Worm (Caenorhabditis elegans) whole organism, late embryonic: Measurements from ENCODE around the gene nhr-13.

Source experiments
- C38D4.7 ChIP-seq: fragments of 200-800 bp; sonication (Bioruptor generic); optimal IDR thresholded peaks from 2 replicates; lab custom pipeline; 2018; ENCODE audit warnings: mild to moderate bottlenecking, missing genetic modification characterization, moderate library complexity, missing compliant biosample characterization
- F13H6.1 ChIP-seq: sonication (generic microtip); optimal IDR thresholded peaks from 2 replicates; lab custom pipeline; 2016; ENCODE audit warnings: missing genetic modification characterization, missing compliant biosample characterization
- ceh-30 ChIP-seq: fragments of 150-350 bp; optimal IDR thresholded peaks from 2 replicates; lab custom pipeline; 2014; ENCODE audit warnings: missing biosample characterization, missing genetic modification characterization
- dve-1 ChIP-seq: sonication (generic microtip); optimal IDR thresholded peaks from 2 replicates; lab custom pipeline; 2017; ENCODE audit warnings: antibody characterized with exemption, mild to moderate bottlenecking, missing genetic modification characterization, missing compliant biosample characterization
- fkh-10 ChIP-seq: fragments of 150-350 bp; optimal IDR thresholded peaks from 2 replicates; lab custom pipeline; 2014; ENCODE audit warnings: missing biosample characterization, missing genetic modification reagents, missing genetic modification characterization
- hlh-15 ChIP-seq: sonication (generic microtip); optimal IDR thresholded peaks from 2 replicates; lab custom pipeline; 2016; ENCODE audit warnings: missing genetic modification characterization, missing compliant biosample characterization
- nhr-11 ChIP-seq: fragments of 150-350 bp; optimal IDR thresholded peaks from 2 replicates; lab custom pipeline; 2014; ENCODE audit warnings: missing biosample characterization, missing genetic modification characterization
- pqm-1 ChIP-seq: sonication (generic microtip); optimal IDR thresholded peaks from 2 replicates; lab custom pipeline; 2016; ENCODE audit warnings: missing genetic modification characterization, missing compliant biosample characterization
- ref-2 ChIP-seq: sonication (generic microtip); optimal IDR thresholded peaks from 2 replicates; lab custom pipeline; 2016; ENCODE audit warnings: missing genetic modification characterization, missing compliant biosample characterization
- sox-2 ChIP-seq: fragments of 200-800 bp; sonication (Bioruptor generic); IDR thresholded peaks from 2 replicates; pipeline ENCODE4 v1.3.6; 2022; ENCODE audit warnings: missing genetic modification reagents, missing genetic modification characterization, missing compliant biosample characterization
- ttx-3 ChIP-seq: sonication (generic microtip); optimal IDR thresholded peaks from 2 replicates; lab custom pipeline; 2016; ENCODE audit warnings: missing genetic modification reagents, missing genetic modification characterization, missing compliant biosample characterization
- unc-86 ChIP-seq: sonication (generic microtip); optimal IDR thresholded peaks from 2 replicates; lab custom pipeline; 2016; ENCODE audit warnings: missing genetic modification characterization, missing compliant biosample characterization

DNA sequence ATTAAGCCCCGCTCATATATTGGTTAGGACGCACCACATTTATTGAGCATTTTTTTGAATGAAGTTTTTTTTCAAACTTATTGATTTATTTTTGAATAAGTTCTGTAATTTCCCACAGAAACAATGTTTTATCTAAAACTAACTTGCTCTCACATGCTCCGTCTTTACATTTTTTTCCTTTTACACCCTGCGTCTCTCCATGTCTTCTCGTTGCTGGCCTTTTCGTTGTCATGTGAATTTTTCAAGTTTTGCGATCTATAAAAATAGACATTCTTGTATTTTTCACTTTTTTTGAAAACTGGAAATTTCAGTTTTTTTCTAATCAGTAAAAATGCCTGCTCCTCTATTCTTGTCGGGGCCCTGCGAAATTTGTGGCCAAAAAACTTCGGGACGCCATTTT, 38.6 kb downstream of the nhr-13 start, which contains the start of gene nhr-134:
- TF ChIP-seq pqm-1 (tag; lab: Kevin White, UChicago) (no peak), F13H6.1 (tag; lab: Kevin White, UChicago) (no peak), hlh-15 (tag; lab: Kevin White, UChicago) (no peak), C38D4.7 (GFP tag; lab: Kevin White, UChicago) (no peak), ttx-3 (tag; lab: Kevin White, UChicago) (no peak), sox-2 (GFP tag; lab: Robert Waterston, UW) (no peak), ceh-30 (tag; lab: Kevin White, UChicago) (no peak), fkh-10 (GFP tag; lab: Kevin White, UChicago) (no peak), ref-2 (no peak), dve-1 (tag; lab: Kevin White, UChicago) (no peak), unc-86 (tag; lab: Kevin White, UChicago) (no peak), nhr-11 (no peak)
